Fruit fly (Drosophila melanogaster) whole organism, embryonic: Measurements from ENCODE around the gene sti.

Source experiments
- CG11504 ChIP-seq: fragments of 200-800 bp; sonication (Bioruptor generic); optimal IDR thresholded peaks from 3 replicates; lab custom pipeline; 2019; ENCODE audit warnings: missing biosample characterization, mild to moderate bottlenecking, missing genetic modification characterization, moderate library complexity
- CG12391 ChIP-seq: fragments of 200-800 bp; sonication (Bioruptor generic); optimal IDR thresholded peaks from 3 replicates; lab custom pipeline; 2018; ENCODE audit warnings: missing biosample characterization, mild to moderate bottlenecking, missing genetic modification characterization, moderate library complexity
- CG13775 ChIP-seq: fragments of 200-800 bp; sonication (Bioruptor generic); optimal IDR thresholded peaks from 3 replicates; lab custom pipeline; 2017; ENCODE audit warnings: missing biosample characterization, mild to moderate bottlenecking, missing genetic modification characterization
- CG16863 ChIP-seq: fragments of 200-800 bp; sonication (Bioruptor generic); optimal IDR thresholded peaks from 3 replicates; lab custom pipeline; 2016; ENCODE audit warnings: missing biosample characterization, missing genetic modification characterization
- CG17612 ChIP-seq: fragments of 200-800 bp; sonication (Bioruptor generic); IDR thresholded peaks from 2 replicates; pipeline ENCODE4 v1.3.6; 2022; ENCODE audit warnings: missing biosample characterization, missing genetic modification characterization
- CG17829 ChIP-seq: fragments of 200-800 bp; optimal IDR thresholded peaks from 2 replicates; lab custom pipeline; 2019; ENCODE audit warnings: missing biosample characterization, mild to moderate bottlenecking, missing genetic modification characterization, moderate library complexity
- CG30403 ChIP-seq: fragments of 200-800 bp; sonication (Bioruptor generic); optimal IDR thresholded peaks from 3 replicates; lab custom pipeline; 2016; ENCODE audit warnings: missing biosample characterization, missing genetic modification characterization
- CG32772 ChIP-seq: fragments of 200-800 bp; sonication (Bioruptor generic); IDR thresholded peaks from 2 replicates; pipeline ENCODE4 v1.3.6; 2022; ENCODE audit warnings: missing biosample characterization, missing genetic modification characterization
- CG3281 ChIP-seq: fragments of 200-800 bp; sonication (Bioruptor generic); optimal IDR thresholded peaks from 3 replicates; lab custom pipeline; 2017; ENCODE audit warnings: missing biosample characterization, mild to moderate bottlenecking, missing genetic modification characterization
- CG3838 ChIP-seq: fragments of 200-800 bp; sonication (Bioruptor generic); optimal IDR thresholded peaks from 3 replicates; lab custom pipeline; 2016; ENCODE audit warnings: missing biosample characterization, missing genetic modification characterization
- CG4820 ChIP-seq: fragments of 200-800 bp; sonication (Bioruptor generic); optimal IDR thresholded peaks from 3 replicates; lab custom pipeline; 2016; ENCODE audit warnings: missing biosample characterization, missing genetic modification characterization
- CG7372 ChIP-seq: fragments of 200-800 bp; sonication (Bioruptor generic); IDR thresholded peaks from 2 replicates; pipeline ENCODE4 v1.3.6; 2022; ENCODE audit warnings: missing biosample characterization, missing genetic modification characterization
- CG7556 ChIP-seq: fragments of 200-800 bp; sonication (Bioruptor generic); optimal IDR thresholded peaks from 2 replicates; lab custom pipeline; 2017; ENCODE audit warnings: missing biosample characterization, mild to moderate bottlenecking, missing genetic modification characterization
- CG7839 ChIP-seq: fragments of 200-800 bp; sonication (Bioruptor generic); optimal IDR thresholded peaks from 3 replicates; lab custom pipeline; 2018; ENCODE audit warnings: missing biosample characterization, mild to moderate bottlenecking, missing genetic modification characterization, moderate library complexity
- CG7928 ChIP-seq: fragments of 200-800 bp; sonication (Bioruptor generic); optimal IDR thresholded peaks from 2 replicates; lab custom pipeline; 2017; ENCODE audit warnings: missing biosample characterization, mild to moderate bottlenecking, missing genetic modification characterization
- CG8388 ChIP-seq: fragments of 200-800 bp; sonication (Bioruptor generic); optimal IDR thresholded peaks from 2 replicates; lab custom pipeline; 2019; ENCODE audit warnings: missing biosample characterization, mild to moderate bottlenecking, missing genetic modification characterization, moderate library complexity
- CG9797 ChIP-seq: fragments of 200-800 bp; sonication (Bioruptor generic); optimal IDR thresholded peaks from 3 replicates; lab custom pipeline; 2018; ENCODE audit warnings: missing biosample characterization, mild to moderate bottlenecking, missing genetic modification characterization
- CG9932 ChIP-seq: fragments of 200-800 bp; sonication (Bioruptor generic); IDR thresholded peaks from 2 replicates; pipeline ENCODE4 v1.3.6; 2022; ENCODE audit warnings: missing biosample characterization, missing genetic modification characterization
- CoRest ChIP-seq: fragments of 200-800 bp; sonication (Bioruptor generic); optimal IDR thresholded peaks from 3 replicates; lab custom pipeline; 2018; ENCODE audit warnings: missing biosample characterization, mild to moderate bottlenecking, missing genetic modification characterization, moderate library complexity
- D19A ChIP-seq: fragments of 200-800 bp; optimal IDR thresholded peaks from 3 replicates; lab custom pipeline; 2019; ENCODE audit warnings: missing biosample characterization, mild to moderate bottlenecking, missing genetic modification characterization, moderate library complexity
- Dp ChIP-seq: fragments of 200-800 bp; sonication (Bioruptor generic); optimal IDR thresholded peaks from 2 replicates; lab custom pipeline; 2018; ENCODE audit warnings: missing biosample characterization, mild to moderate bottlenecking, missing genetic modification characterization, moderate library complexity
- E2f1 ChIP-seq: fragments of 200-800 bp; sonication (Bioruptor generic); IDR thresholded peaks from 2 replicates; pipeline ENCODE4 v1.3.6; 2022; ENCODE audit warnings: missing biosample characterization, missing genetic modification characterization
- Fer1 ChIP-seq: fragments of 200-800 bp; sonication (Bioruptor generic); optimal IDR thresholded peaks from 2 replicates; lab custom pipeline; 2017; ENCODE audit warnings: missing biosample characterization, mild to moderate bottlenecking, missing genetic modification characterization
- Hmx ChIP-seq: fragments of 200-800 bp; sonication (Bioruptor generic); optimal IDR thresholded peaks from 2 replicates; lab custom pipeline; 2016; ENCODE audit warnings: missing biosample characterization, missing genetic modification characterization
- Hr3 ChIP-seq: fragments of 200-800 bp; sonication (Bioruptor generic); optimal IDR thresholded peaks from 3 replicates; lab custom pipeline; 2016; ENCODE audit warnings: missing biosample characterization, missing genetic modification characterization
- Lhr ChIP-seq: fragments of 200-800 bp; sonication (Bioruptor generic); optimal IDR thresholded peaks from 3 replicates; lab custom pipeline; 2017; ENCODE audit warnings: mild to moderate bottlenecking, missing biosample characterization, missing genetic modification reagents, missing genetic modification characterization
- NfI ChIP-seq: fragments of 200-800 bp; sonication (Bioruptor generic); optimal IDR thresholded peaks from 3 replicates; lab custom pipeline; 2018; ENCODE audit warnings: missing biosample characterization, mild to moderate bottlenecking, missing genetic modification characterization, moderate library complexity
- Sox102F ChIP-seq: fragments of 200-800 bp; sonication (Bioruptor generic); optimal IDR thresholded peaks from 2 replicates; lab custom pipeline; 2018; ENCODE audit warnings: missing biosample characterization, mild to moderate bottlenecking, missing genetic modification characterization, moderate library complexity
- Xrp1 ChIP-seq: fragments of 200-800 bp; sonication (Bioruptor generic); IDR thresholded peaks from 2 replicates; pipeline ENCODE4 v1.3.6; 2022; ENCODE audit warnings: missing biosample characterization, missing genetic modification characterization
- al ChIP-seq: fragments of 200-800 bp; sonication (Bioruptor generic); IDR thresholded peaks from 2 replicates; pipeline ENCODE4 v1.3.6; 2022; ENCODE audit warnings: missing biosample characterization, missing genetic modification characterization
- ash1 ChIP-seq: fragments of 200-800 bp; sonication (Bioruptor generic); optimal IDR thresholded peaks from 2 replicates; lab custom pipeline; 2018; ENCODE audit warnings: missing biosample characterization, mild to moderate bottlenecking, missing genetic modification characterization
- chn ChIP-seq: fragments of 200-800 bp; sonication (Bioruptor generic); optimal IDR thresholded peaks from 2 replicates; lab custom pipeline; 2016; ENCODE audit warnings: missing biosample characterization, missing genetic modification characterization
- crol ChIP-seq: fragments of 200-800 bp; sonication (Bioruptor generic); IDR thresholded peaks from 2 replicates; pipeline ENCODE4 v1.3.6; 2022; ENCODE audit warnings: missing biosample characterization, missing genetic modification characterization
- crp ChIP-seq, 2 experiments: fragments of 200-800 bp; sonication (Bioruptor generic); optimal IDR thresholded peaks; 2 replicates in 1 of 2; 3 replicates in 1 of 2; lab custom pipeline; 2017; ENCODE audit warnings: missing biosample characterization in 2 of 2, missing genetic modification characterization in 2 of 2, mild to moderate bottlenecking in 1 of 2, moderate library complexity in 1 of 2
- disco-r ChIP-seq: fragments of 200-800 bp; sonication (Bioruptor generic); optimal IDR thresholded peaks from 2 replicates; lab custom pipeline; 2016; ENCODE audit warnings: missing biosample characterization, missing genetic modification characterization
- dm ChIP-seq: fragments of 200-800 bp; sonication (Bioruptor generic); optimal IDR thresholded peaks from 3 replicates; lab custom pipeline; 2016; ENCODE audit warnings: missing biosample characterization, missing genetic modification characterization
- dmrt11E ChIP-seq: fragments of 200-800 bp; sonication (Bioruptor generic); optimal IDR thresholded peaks from 3 replicates; lab custom pipeline; 2018; ENCODE audit warnings: missing biosample characterization, mild to moderate bottlenecking, missing genetic modification characterization, moderate library complexity
- ems ChIP-seq: fragments of 200-800 bp; sonication (Bioruptor generic); optimal IDR thresholded peaks from 3 replicates; lab custom pipeline; 2016; ENCODE audit warnings: missing biosample characterization, missing genetic modification characterization
- ftz-f1 ChIP-seq: fragments of 200-800 bp; sonication (Bioruptor generic); optimal IDR thresholded peaks from 2 replicates; lab custom pipeline; 2016; ENCODE audit warnings: missing biosample characterization, missing genetic modification characterization
- gem ChIP-seq: fragments of 200-800 bp; sonication (Bioruptor generic); optimal IDR thresholded peaks from 2 replicates; lab custom pipeline; 2019; ENCODE audit warnings: missing biosample characterization, mild to moderate bottlenecking, missing genetic modification characterization, moderate library complexity
- gsb-n ChIP-seq: fragments of 200-800 bp; sonication (Bioruptor generic); optimal IDR thresholded peaks from 3 replicates; lab custom pipeline; 2018; ENCODE audit warnings: missing biosample characterization, mild to moderate bottlenecking, missing genetic modification characterization
- ind ChIP-seq: fragments of 200-800 bp; sonication (Bioruptor generic); optimal IDR thresholded peaks from 3 replicates; lab custom pipeline; 2016; ENCODE audit warnings: missing biosample characterization, missing genetic modification characterization
- nmo ChIP-seq: fragments of 200-800 bp; sonication (Bioruptor generic); optimal IDR thresholded peaks from 2 replicates; lab custom pipeline; 2018; ENCODE audit warnings: missing biosample characterization, mild to moderate bottlenecking, missing genetic modification characterization, moderate library complexity
- nom ChIP-seq: fragments of 200-800 bp; sonication (Bioruptor generic); optimal IDR thresholded peaks from 2 replicates; lab custom pipeline; 2017; ENCODE audit warnings: missing biosample characterization, missing genetic modification characterization, mild to moderate bottlenecking, moderate library complexity, missing genetic modification reagents
- pho ChIP-seq: fragments of 200-800 bp; sonication (Bioruptor generic); optimal IDR thresholded peaks from 2 replicates; lab custom pipeline; 2016; ENCODE audit warnings: missing biosample characterization, missing genetic modification characterization
- row ChIP-seq: fragments of 200-800 bp; sonication (Bioruptor generic); IDR thresholded peaks from 3 replicates; pipeline ENCODE4 v1.3.6; 2022; ENCODE audit warnings: missing biosample characterization, missing genetic modification characterization
- sens ChIP-seq: fragments of 200-800 bp; sonication (Bioruptor generic); peaks from one replicate; lab custom pipeline; 2016; ENCODE audit warnings: missing biosample characterization, missing genetic modification characterization
- sima ChIP-seq: fragments of 200-800 bp; sonication (Bioruptor generic); optimal IDR thresholded peaks from 2 replicates; lab custom pipeline; 2016; ENCODE audit warnings: missing biosample characterization, missing genetic modification characterization
- so ChIP-seq: fragments of 200-800 bp; sonication (Bioruptor generic); IDR thresholded peaks from 3 replicates; pipeline ENCODE4 v1.3.6; 2022; ENCODE audit warnings: missing biosample characterization, missing genetic modification characterization
- tap ChIP-seq: fragments of 200-800 bp; optimal IDR thresholded peaks from 3 replicates; lab custom pipeline; 2019; ENCODE audit warnings: missing biosample characterization, mild to moderate bottlenecking, missing genetic modification characterization, moderate library complexity
- unpg ChIP-seq: fragments of 200-800 bp; sonication (Bioruptor generic); optimal IDR thresholded peaks from 3 replicates; lab custom pipeline; 2018; ENCODE audit warnings: missing biosample characterization, mild to moderate bottlenecking, missing genetic modification characterization, moderate library complexity
- vvl ChIP-seq: fragments of 200-800 bp; sonication (Bioruptor generic); IDR thresholded peaks from 2 replicates; pipeline ENCODE4 v1.3.6; 2022; ENCODE audit warnings: missing biosample characterization, missing genetic modification characterization

The sti gene

DNA sequence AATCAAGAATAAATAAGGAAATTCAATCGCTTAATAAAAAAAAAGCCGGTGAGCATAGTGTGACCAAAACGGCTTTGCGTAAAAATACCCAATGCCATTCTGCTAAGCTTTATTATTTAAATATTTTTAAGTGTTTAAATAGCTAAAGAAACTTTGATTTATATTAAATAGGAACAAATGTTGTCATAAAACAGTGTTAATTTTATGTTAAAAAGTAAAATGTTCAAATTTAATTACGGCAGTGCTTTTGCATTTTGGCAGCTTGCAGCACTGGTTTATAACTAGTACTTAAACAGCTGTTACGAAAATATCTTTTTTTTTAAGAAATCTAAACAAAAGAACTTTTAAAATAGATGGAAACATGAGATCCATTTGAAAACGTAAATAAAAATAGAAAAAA, 13.4 kb downstream of the sti start, which contains the start of the genes CG10638 and CG10681 (continued):
- TF ChIP-seq CG30403 (GFP tag; lab: Kevin White, UChicago): peak; percentile 49
- TF ChIP-seq sens (GFP tag; lab: Kevin White, UChicago): peak; percentile 91
- TF ChIP-seq ftz-f1 (GFP tag; lab: Kevin White, UChicago): peak; percentile 78
- peak; percentile 0 for TF ChIP-seq Hmx (GFP tag; lab: Kevin White, UChicago)
- TF ChIP-seq CG17612: no peak
- TF ChIP-seq sima (GFP tag; lab: Kevin White, UChicago): no peak
- peak; percentile 30 for TF ChIP-seq nom
- peak; percentile 2 for TF ChIP-seq pho (GFP tag; lab: Kevin White, UChicago)
- TF ChIP-seq CG3838 (GFP tag; lab: Kevin White, UChicago): no peak
- no peak for TF ChIP-seq CG7372 (GFP tag; lab: Robert Waterston, UW)
- TF ChIP-seq crp (GFP tag; optimal IDR thresholded peaks at IDR 0.05; lab: Kevin White, UChicago): peak; percentile 67 to 91
- TF ChIP-seq Sox102F (GFP tag; lab: Kevin White, UChicago): peak; percentile 33
- peak; percentile 23 for TF ChIP-seq CG3281
- TF ChIP-seq disco-r: no peak
- peak; percentile 27 for TF ChIP-seq NfI (GFP tag; lab: Kevin White, UChicago)
- peak; percentile 71 for TF ChIP-seq Fer1 (GFP tag; lab: Kevin White, UChicago)
- TF ChIP-seq D19A (tag; lab: Kevin White, UChicago): peak; percentile 34
- peak; percentile 73 for TF ChIP-seq CG9797 (GFP tag; lab: Kevin White, UChicago)
- peak; percentile 49 for TF ChIP-seq Dp (GFP tag; lab: Kevin White, UChicago)
- TF ChIP-seq dmrt11E (tag; lab: Kevin White, UChicago): peak; percentile 8
- peak; percentile 34 for TF ChIP-seq CG4820
- peak; percentile 57 for TF ChIP-seq CG17829 (tag; lab: Kevin White, UChicago)
- no peak for TF ChIP-seq E2f1 (GFP tag; lab: Robert Waterston, UW)
- TF ChIP-seq crol: no peak
- TF ChIP-seq CG11504 (tag; lab: Kevin White, UChicago): peak; percentile 58
- peak; percentile 28 for TF ChIP-seq CG7928
- TF ChIP-seq CG32772 (GFP tag; lab: Robert Waterston, UW): peak; percentile 53
- TF ChIP-seq gem (tag; lab: Kevin White, UChicago): peak; percentile 61
- TF ChIP-seq CG16863 (GFP tag; lab: Kevin White, UChicago): peak; percentile 18
- peak; percentile 16 for TF ChIP-seq chn (GFP tag; lab: Kevin White, UChicago)
- peak; percentile 17 for TF ChIP-seq CG7556 (GFP tag; lab: Kevin White, UChicago)
- TF ChIP-seq tap (tag; lab: Kevin White, UChicago): peak; percentile 28
- peak; percentile 61 for TF ChIP-seq CoRest
- no peak for TF ChIP-seq dm (GFP tag; lab: Kevin White, UChicago)
- TF ChIP-seq Lhr (GFP tag; lab: Kevin White, UChicago): peak; percentile 45
- TF ChIP-seq unpg: peak; percentile 54
- TF ChIP-seq CG13775: peak; percentile 45
- peak; percentile 47 for TF ChIP-seq Xrp1 (GFP tag; lab: Robert Waterston, UW)
- TF ChIP-seq so (GFP tag; lab: Robert Waterston, UW): no peak
- TF ChIP-seq ems (GFP tag; lab: Kevin White, UChicago): no peak
- TF ChIP-seq vvl (GFP tag; lab: Robert Waterston, UW): peak; percentile 50
- peak; percentile 79 for TF ChIP-seq CG12391 (tag; lab: Kevin White, UChicago)
- no peak for TF ChIP-seq ash1 (GFP tag; lab: Kevin White, UChicago)
- peak; percentile 27 for TF ChIP-seq ind
- peak; percentile 62 for TF ChIP-seq CG9932 (GFP tag; lab: Robert Waterston, UW)
- no peak for TF ChIP-seq al (GFP tag; lab: Robert Waterston, UW)
- TF ChIP-seq row: peak; percentile 64
- TF ChIP-seq CG7839: peak; percentile 15
- peak; percentile 55 for TF ChIP-seq nmo
- TF ChIP-seq gsb-n: peak; percentile 40
- TF ChIP-seq Hr3 (GFP tag; lab: Kevin White, UChicago): peak; percentile 22
- TF ChIP-seq CG8388 (GFP tag; lab: Kevin White, UChicago): peak; percentile 27
